Fruit fly (Drosophila melanogaster) whole organism: ENCODE measurements around the gene mRpL4.

ENCODE experiments used
- CG8478 ChIP-seq: fragments of >200 bp; optimal IDR thresholded peaks from 2 replicates; lab custom pipeline; 2018; ENCODE audit warnings: inconsistent platforms
- Dll ChIP-seq: fragments of >200 bp; optimal IDR thresholded peaks from 2 replicates; lab custom pipeline; 2017
- EcR ChIP-seq, 2 experiments: fragments of >200 bp; optimal IDR thresholded peaks; 2 replicates each; lab custom pipeline; 2017; ENCODE audit warnings: missing biosample characterization in 2 of 2, missing genetic modification characterization in 2 of 2, missing genetic modification reagents in 2 of 2
- pan ChIP-seq: fragments of >200 bp; optimal IDR thresholded peaks from 2 replicates; lab custom pipeline; 2017
- psq ChIP-seq: fragments of >200 bp; optimal IDR thresholded peaks from 2 replicates; lab custom pipeline; 2017
- usp ChIP-seq: fragments of >200 bp; optimal IDR thresholded peaks from 2 replicates; lab custom pipeline; 2017; ENCODE audit warnings: missing biosample characterization, missing genetic modification characterization, mixed read lengths

mRpL4 gene

dm6 chr2L:16342224-16342623 is 13.3 kb upstream of the mRpL4 start, which contains the start of gene CG44405:
Gene CG44405, minus strand, starts transcription at chr2L:16342324.
- TF ChIP-seq EcR (GFP tag; optimal IDR thresholded peaks at IDR 0.05; lab: Kevin White, UChicago) (no peak), usp (GFP tag; lab: Kevin White, UChicago) (no peak), psq (no peak), pan (lab: Kevin White, UChicago) (no peak), CG8478 (lab: Kevin White, UChicago) (no peak), Dll (no peak)

DNA sequence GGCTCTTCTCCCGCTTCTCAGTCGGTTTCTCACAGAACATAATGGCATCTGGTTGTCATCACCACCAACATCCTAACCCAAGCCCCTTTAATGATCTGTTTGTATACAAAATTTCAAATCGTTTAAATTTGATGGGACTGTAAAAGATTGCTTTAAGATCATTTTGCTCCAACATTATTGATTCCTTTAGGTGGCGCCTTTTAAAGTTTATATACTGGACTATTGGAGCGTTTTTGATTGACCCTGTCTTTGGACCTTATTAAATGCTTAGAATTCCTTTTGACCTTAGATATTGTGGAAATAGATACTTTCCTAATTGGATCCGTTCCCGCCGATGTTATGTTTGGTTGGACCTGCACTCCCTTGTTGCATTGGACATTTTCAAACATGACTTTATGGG is 11.3 kb upstream of the mRpL4 start, which contains the start of gene CG42266:
Gene CG42266, minus strand, starts transcription at position 101 of the 400 bp plus-strand sequence.
- no peak for TF ChIP-seq usp (GFP tag; lab: Kevin White, UChicago)
- no peak for TF ChIP-seq EcR (GFP tag; optimal IDR thresholded peaks at IDR 0.05; lab: Kevin White, UChicago)
- TF ChIP-seq CG8478 (lab: Kevin White, UChicago), result no peak

- TF ChIP-seq Dll (no peak), CG8478 (lab: Kevin White, UChicago) (no peak), psq (no peak), usp (GFP tag; lab: Kevin White, UChicago) (no peak), EcR (GFP tag; optimal IDR thresholded peaks at IDR 0.05; lab: Kevin White, UChicago) (no peak), pan (lab: Kevin White, UChicago) (no peak)
Measured at dm6 chr2L:16337785-16338184, 8.9 kb upstream of the mRpL4 start, which contains the start of gene CG31817. Gene CG31817, minus strand, starts transcription at chr2L:16337885.

DNA sequence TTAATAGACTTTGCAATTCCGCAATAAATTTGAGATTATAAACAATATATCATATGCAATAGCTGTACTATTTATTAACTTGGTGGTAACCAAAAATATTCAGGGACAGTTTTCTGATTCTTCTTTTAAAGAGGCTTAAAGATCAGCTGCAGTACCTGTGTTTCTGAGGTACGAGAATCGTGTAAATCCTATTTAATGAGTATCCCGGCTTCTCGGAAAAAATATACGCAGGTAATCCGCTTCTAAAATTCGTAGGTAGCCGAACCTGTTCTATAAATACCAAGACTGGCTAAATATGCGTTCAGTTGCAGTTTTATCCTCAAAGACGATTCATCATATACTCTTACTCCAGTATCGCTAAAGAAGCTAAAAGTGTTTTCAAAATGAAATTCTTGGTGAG is 693 bp upstream of the mRpL4 start, which contains the start of gene CG4440:
Gene CG4440, plus strand, starts transcription at position 301 of the 400 bp plus-strand sequence.
- TF ChIP-seq usp (GFP tag; lab: Kevin White, UChicago) (no peak), pan (lab: Kevin White, UChicago) (no peak), Dll (no peak), CG8478 (lab: Kevin White, UChicago) (no peak), EcR (GFP tag; optimal IDR thresholded peaks at IDR 0.05; lab: Kevin White, UChicago) (no peak), psq (no peak)

DNA sequence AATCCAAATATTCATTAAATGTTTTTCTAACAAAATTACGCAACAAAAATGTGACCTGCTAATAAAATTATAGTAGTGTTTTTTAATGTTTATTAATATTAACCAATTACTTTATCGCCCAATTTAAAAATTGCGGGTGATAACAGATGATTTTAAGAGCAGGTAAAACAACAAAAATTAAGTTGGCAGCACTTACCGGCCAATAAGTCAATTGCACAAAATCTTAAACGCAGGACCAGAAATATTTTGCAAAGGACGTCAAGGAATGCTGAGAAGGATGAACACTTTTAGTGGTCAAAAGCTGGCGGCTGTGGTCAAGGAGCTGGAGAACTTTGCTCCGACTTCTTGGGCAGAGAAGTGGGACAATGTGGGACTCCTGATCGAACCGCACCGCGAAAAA is 2.0 kb downstream of the mRpL4 start, which contains the start of gene CG4278:
Gene CG4278, plus strand, starts transcription at position 178 of the 400 bp plus-strand sequence.
- TF ChIP-seq Dll (no peak), CG8478 (lab: Kevin White, UChicago) (no peak), EcR (GFP tag; optimal IDR thresholded peaks at IDR 0.05; lab: Kevin White, UChicago) (no peak), psq (no peak), usp (GFP tag; lab: Kevin White, UChicago) (no peak)

DNA sequence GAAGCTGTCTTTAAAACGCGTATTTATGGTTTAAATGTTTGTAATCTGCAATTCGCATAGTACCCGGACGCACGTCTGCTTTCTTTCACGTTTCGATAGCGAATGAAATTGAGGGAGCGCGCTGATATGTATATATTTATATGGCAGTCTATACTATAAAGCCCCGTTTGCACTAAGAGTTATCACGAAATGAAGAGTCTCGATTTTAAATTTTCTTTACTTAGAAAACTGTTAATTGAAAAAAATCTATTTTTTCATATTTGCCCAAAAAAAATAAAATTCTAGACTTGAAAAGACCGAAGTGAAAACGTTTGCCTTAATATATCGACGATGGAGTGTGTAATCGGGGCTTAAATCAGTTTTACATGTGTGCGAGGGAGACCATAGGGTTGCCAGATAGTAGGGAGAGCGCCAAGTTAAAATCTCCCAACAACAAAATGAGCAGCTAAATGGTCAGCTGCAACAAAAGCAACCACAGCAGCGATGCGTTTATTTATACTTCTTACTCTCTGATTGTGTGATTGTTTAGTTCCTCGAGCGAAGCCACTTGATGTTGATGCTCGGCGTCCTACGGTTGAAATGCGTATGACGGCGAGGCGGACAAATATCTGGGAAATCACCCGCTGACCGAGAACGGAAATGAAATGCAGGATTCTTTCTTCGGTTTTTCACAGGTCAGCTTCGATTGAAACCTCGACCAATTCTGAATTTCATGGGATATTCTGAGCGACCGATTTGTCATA is 3.2 kb downstream of the mRpL4 start, which contains the start of gene cact:
Gene cact, minus strand, starts transcription at position 693 of the 743 bp plus-strand sequence.
- TF ChIP-seq usp (GFP tag; lab: Kevin White, UChicago) (no peak), psq (no peak), EcR (GFP tag; optimal IDR thresholded peaks at IDR 0.05; lab: Kevin White, UChicago) (no peak), CG8478 (lab: Kevin White, UChicago) (no peak), Dll (no peak), pan (lab: Kevin White, UChicago) (no peak)

dm6 chr2L:16324833-16325232 is 4.1 kb downstream of the mRpL4 start:
- no peak for TF ChIP-seq EcR (GFP tag; optimal IDR thresholded peaks at IDR 0.05; lab: Kevin White, UChicago)
- TF ChIP-seq psq, result no peak
- TF ChIP-seq usp (GFP tag; lab: Kevin White, UChicago), result no peak
- TF ChIP-seq pan (lab: Kevin White, UChicago), result no peak
- no peak for TF ChIP-seq CG8478 (lab: Kevin White, UChicago)
- TF ChIP-seq Dll, result no peak

dm6 chr2L:16323544-16323943 is 5.4 kb downstream of the mRpL4 start:
- TF ChIP-seq EcR (GFP tag; optimal IDR thresholded peaks at IDR 0.05; lab: Kevin White, UChicago), result no peak
- TF ChIP-seq Dll, result no peak
- no peak for TF ChIP-seq usp (GFP tag; lab: Kevin White, UChicago)
- TF ChIP-seq pan (lab: Kevin White, UChicago), result no peak
- TF ChIP-seq CG8478 (lab: Kevin White, UChicago), result no peak
- no peak for TF ChIP-seq psq

- TF ChIP-seq pan (lab: Kevin White, UChicago) (no peak), CG8478 (lab: Kevin White, UChicago) (no peak), psq (no peak)
Measured at dm6 chr2L:16321872-16322631, 6.9 kb downstream of the mRpL4 start.

- TF ChIP-seq pan (lab: Kevin White, UChicago) (no peak), Dll (no peak), EcR (GFP tag; optimal IDR thresholded peaks at IDR 0.05; lab: Kevin White, UChicago) (no peak), CG8478 (lab: Kevin White, UChicago) (no peak), usp (GFP tag; lab: Kevin White, UChicago) (no peak), psq (no peak)
Measured at dm6 chr2L:16321209-16321608, 7.7 kb downstream of the mRpL4 start.

DNA sequence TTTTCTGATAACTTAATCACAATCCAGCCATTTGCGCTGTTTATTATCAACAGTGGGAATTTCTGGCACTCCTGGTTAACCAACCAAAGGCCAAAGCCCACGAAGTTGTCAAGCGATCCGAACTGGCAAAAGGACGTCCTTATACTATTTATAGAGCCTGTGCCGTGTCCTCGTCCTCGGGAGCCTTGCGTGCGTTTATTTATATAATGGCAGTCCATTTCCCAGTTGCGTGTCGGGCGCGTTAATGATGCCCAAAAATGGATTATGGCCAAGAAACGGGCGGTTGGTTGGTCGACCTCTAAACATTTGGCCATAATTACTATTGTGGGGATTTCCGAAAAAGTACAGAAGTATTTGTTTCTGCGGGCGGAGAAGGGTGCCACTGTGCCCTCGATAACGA is 8.5 kb downstream of the mRpL4 start:
- TF ChIP-seq usp (GFP tag; lab: Kevin White, UChicago), result no peak
- TF ChIP-seq Dll, result no peak
- no peak for TF ChIP-seq EcR (GFP tag; optimal IDR thresholded peaks at IDR 0.05; lab: Kevin White, UChicago)
- TF ChIP-seq psq, result no peak
- no peak for TF ChIP-seq pan (lab: Kevin White, UChicago)
- TF ChIP-seq CG8478 (lab: Kevin White, UChicago), result no peak

DNA sequence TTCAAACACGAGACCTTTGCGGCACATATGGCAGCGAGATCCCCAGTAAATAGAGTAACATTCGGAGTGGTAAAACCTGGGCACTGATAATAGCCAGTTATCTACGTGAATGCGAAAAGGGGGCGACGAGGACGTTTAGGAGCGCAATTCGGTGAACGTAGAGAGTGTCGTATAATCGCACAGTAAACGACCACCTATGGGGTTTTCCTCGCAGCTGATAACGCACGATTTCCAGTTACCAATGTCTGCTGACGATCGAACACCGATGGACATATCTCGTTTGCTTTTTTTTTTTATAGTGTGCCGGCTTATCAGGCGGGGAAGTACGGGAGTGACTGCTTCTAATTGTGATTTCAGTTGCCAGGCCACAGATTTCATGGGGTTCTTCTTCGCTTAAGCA is 9.2 kb downstream of the mRpL4 start:
- TF ChIP-seq pan (lab: Kevin White, UChicago), result no peak
- no peak for TF ChIP-seq CG8478 (lab: Kevin White, UChicago)
- TF ChIP-seq usp (GFP tag; lab: Kevin White, UChicago), result no peak
- no peak for TF ChIP-seq psq
- TF ChIP-seq Dll, result no peak
- TF ChIP-seq EcR (GFP tag; optimal IDR thresholded peaks at IDR 0.05; lab: Kevin White, UChicago), result no peak
